Fruit fly (Drosophila melanogaster) whole organism, embryonic: ENCODE data around the gene CG43248.

Experiments
- CG11504 ChIP-seq: fragments of 200-800 bp; sonication (Bioruptor generic); optimal IDR thresholded peaks from 3 replicates; lab custom pipeline; 2019; ENCODE audit warnings: missing biosample characterization, mild to moderate bottlenecking, missing genetic modification characterization, moderate library complexity
- CG12071 ChIP-seq: fragments of 200-800 bp; sonication (Bioruptor generic); optimal IDR thresholded peaks from 3 replicates; lab custom pipeline; 2018; ENCODE audit warnings: missing biosample characterization, mild to moderate bottlenecking, missing genetic modification characterization
- CG12236 ChIP-seq: fragments of 200-800 bp; sonication (Bioruptor generic); optimal IDR thresholded peaks from 2 replicates; lab custom pipeline; 2016; ENCODE audit warnings: missing biosample characterization, missing genetic modification characterization
- CG12391 ChIP-seq: fragments of 200-800 bp; sonication (Bioruptor generic); optimal IDR thresholded peaks from 3 replicates; lab custom pipeline; 2018; ENCODE audit warnings: missing biosample characterization, mild to moderate bottlenecking, missing genetic modification characterization, moderate library complexity
- CG13123 ChIP-seq: fragments of 200-800 bp; sonication (Bioruptor generic); optimal IDR thresholded peaks from 2 replicates; lab custom pipeline; 2016; ENCODE audit warnings: missing biosample characterization, missing genetic modification characterization
- CG14014 ChIP-seq: fragments of 200-800 bp; sonication (Bioruptor generic); IDR thresholded peaks from 2 replicates; pipeline ENCODE4 v1.3.6; 2022; ENCODE audit warnings: missing biosample characterization, missing genetic modification characterization
- CG14441 ChIP-seq: fragments of 200-800 bp; sonication (Bioruptor generic); IDR thresholded peaks from 2 replicates; pipeline ENCODE4 v1.3.6; 2022; ENCODE audit warnings: missing biosample characterization, missing genetic modification characterization
- CG14710 ChIP-seq: fragments of 200-800 bp; sonication (Bioruptor generic); optimal IDR thresholded peaks from 3 replicates; lab custom pipeline; 2019; ENCODE audit warnings: missing biosample characterization, mild to moderate bottlenecking, missing genetic modification characterization, moderate library complexity
- CG1647 ChIP-seq: fragments of 200-800 bp; sonication (Bioruptor generic); optimal IDR thresholded peaks from 3 replicates; lab custom pipeline; 2016; ENCODE audit warnings: missing biosample characterization, missing genetic modification characterization
- CG16779 ChIP-seq: fragments of 200-800 bp; sonication (Bioruptor generic); IDR thresholded peaks from 2 replicates; pipeline ENCODE4 v1.3.6; 2022; ENCODE audit warnings: missing biosample characterization, missing genetic modification characterization
- CG17385 ChIP-seq: fragments of 200-800 bp; sonication (Bioruptor generic); optimal IDR thresholded peaks from 3 replicates; lab custom pipeline; 2018; ENCODE audit warnings: missing biosample characterization, mild to moderate bottlenecking, missing genetic modification characterization
- CG17829 ChIP-seq: fragments of 200-800 bp; optimal IDR thresholded peaks from 2 replicates; lab custom pipeline; 2019; ENCODE audit warnings: missing biosample characterization, mild to moderate bottlenecking, missing genetic modification characterization, moderate library complexity
- CG1792 ChIP-seq: fragments of 200-800 bp; sonication (Bioruptor generic); optimal IDR thresholded peaks from 2 replicates; lab custom pipeline; 2016; ENCODE audit warnings: missing biosample characterization, missing genetic modification characterization
- CG18599 ChIP-seq: fragments of 200-800 bp; sonication (Bioruptor generic); optimal IDR thresholded peaks from 3 replicates; lab custom pipeline; 2017; ENCODE audit warnings: missing biosample characterization, missing genetic modification characterization, mild to moderate bottlenecking, moderate library complexity, missing genetic modification reagents
- CG31365 ChIP-seq: fragments of 200-800 bp; sonication (Bioruptor generic); optimal IDR thresholded peaks from 2 replicates; lab custom pipeline; 2018; ENCODE audit warnings: missing biosample characterization, mild to moderate bottlenecking, missing genetic modification characterization
- CG34422 ChIP-seq: fragments of 200-800 bp; sonication (Bioruptor generic); IDR thresholded peaks from 3 replicates; pipeline ENCODE4 v1.3.6; 2022; ENCODE audit warnings: missing biosample characterization, missing genetic modification characterization
- CG4328 ChIP-seq: fragments of 200-800 bp; sonication (Bioruptor generic); optimal IDR thresholded peaks from 3 replicates; lab custom pipeline; 2017; ENCODE audit warnings: missing biosample characterization, missing genetic modification reagents, missing genetic modification characterization
- CG4707 ChIP-seq: fragments of 200-800 bp; sonication (Bioruptor generic); optimal IDR thresholded peaks from 2 replicates; lab custom pipeline; 2018; ENCODE audit warnings: missing biosample characterization, mild to moderate bottlenecking, missing genetic modification characterization, moderate library complexity
- CG6683 ChIP-seq: fragments of 200-800 bp; sonication (Bioruptor generic); optimal IDR thresholded peaks from 2 replicates; lab custom pipeline; 2017; ENCODE audit warnings: missing biosample characterization, mild to moderate bottlenecking, missing genetic modification characterization, missing genetic modification reagents
- CG6813 ChIP-seq: fragments of 200-800 bp; sonication (Bioruptor generic); optimal IDR thresholded peaks from 2 replicates; lab custom pipeline; 2017; ENCODE audit warnings: missing biosample characterization, missing genetic modification characterization, mild to moderate bottlenecking, moderate library complexity, missing genetic modification reagents
- CG7357 ChIP-seq: fragments of 200-800 bp; sonication (Bioruptor generic); IDR thresholded peaks from 3 replicates; pipeline ENCODE4 v1.3.6; 2022; ENCODE audit warnings: missing biosample characterization, missing genetic modification characterization
- CG7556 ChIP-seq: fragments of 200-800 bp; sonication (Bioruptor generic); optimal IDR thresholded peaks from 2 replicates; lab custom pipeline; 2017; ENCODE audit warnings: missing biosample characterization, mild to moderate bottlenecking, missing genetic modification characterization
- CG8290 ChIP-seq, 3 experiments: fragments of 200-800 bp; sonication (Bioruptor generic); optimal IDR thresholded peaks; 2 replicates each; lab custom pipeline; 2016 to 2019; ENCODE audit warnings: missing biosample characterization in 3 of 3, missing genetic modification characterization in 3 of 3, mild to moderate bottlenecking in 2 of 3, moderate library complexity in 1 of 3
- CG9215 ChIP-seq: fragments of 200-800 bp; sonication (Bioruptor generic); IDR thresholded peaks from 2 replicates; pipeline ENCODE4 v1.3.6; 2022; ENCODE audit warnings: missing biosample characterization, missing genetic modification characterization
- CG9932 ChIP-seq: fragments of 200-800 bp; sonication (Bioruptor generic); IDR thresholded peaks from 2 replicates; pipeline ENCODE4 v1.3.6; 2022; ENCODE audit warnings: missing biosample characterization, missing genetic modification characterization
- Chrac-16 ChIP-seq: fragments of 200-800 bp; sonication (Bioruptor generic); optimal IDR thresholded peaks from 3 replicates; lab custom pipeline; 2016; ENCODE audit warnings: missing biosample characterization, missing genetic modification characterization
- CrebB ChIP-seq: fragments of 200-800 bp; sonication (Bioruptor generic); optimal IDR thresholded peaks from 3 replicates; lab custom pipeline; 2018; ENCODE audit warnings: missing biosample characterization, mild to moderate bottlenecking, missing genetic modification characterization
- Dbx ChIP-seq: fragments of 200-800 bp; sonication (Bioruptor generic); IDR thresholded peaks from 3 replicates; pipeline ENCODE4 v1.3.6; 2022; ENCODE audit warnings: missing biosample characterization, missing genetic modification characterization
- Drgx ChIP-seq: fragments of 200-800 bp; sonication (Bioruptor generic); IDR thresholded peaks from 2 replicates; pipeline ENCODE4 v1.3.6; 2022; ENCODE audit warnings: missing biosample characterization, missing genetic modification characterization
- HLH3B ChIP-seq: fragments of 200-800 bp; sonication (Bioruptor generic); IDR thresholded peaks from 2 replicates; pipeline ENCODE4 v1.3.6; 2022; ENCODE audit warnings: missing biosample characterization, missing genetic modification characterization
- Hmr ChIP-seq: fragments of 200-800 bp; sonication (Bioruptor generic); optimal IDR thresholded peaks from 3 replicates; lab custom pipeline; 2017; ENCODE audit warnings: mild to moderate bottlenecking, missing biosample characterization, missing genetic modification reagents, missing genetic modification characterization
- NFAT ChIP-seq: fragments of 200-800 bp; sonication (Bioruptor generic); IDR thresholded peaks from 2 replicates; pipeline ENCODE4 v1.3.6; 2022; ENCODE audit warnings: missing biosample characterization, missing genetic modification characterization
- NfI ChIP-seq: fragments of 200-800 bp; sonication (Bioruptor generic); optimal IDR thresholded peaks from 3 replicates; lab custom pipeline; 2018; ENCODE audit warnings: missing biosample characterization, mild to moderate bottlenecking, missing genetic modification characterization, moderate library complexity
- Oli ChIP-seq: fragments of 200-800 bp; sonication (Bioruptor generic); optimal IDR thresholded peaks from 2 replicates; lab custom pipeline; 2018; ENCODE audit warnings: missing biosample characterization, mild to moderate bottlenecking, missing genetic modification characterization, moderate library complexity
- Optix ChIP-seq: fragments of 200-800 bp; sonication (Bioruptor generic); IDR thresholded peaks from 3 replicates; pipeline ENCODE4 v1.3.6; 2022; ENCODE audit warnings: missing biosample characterization, missing genetic modification characterization
- Ptx1 ChIP-seq: fragments of 200-800 bp; sonication (Bioruptor generic); IDR thresholded peaks from 2 replicates; pipeline ENCODE4 v1.3.6; 2022; ENCODE audit warnings: missing biosample characterization, missing genetic modification characterization
- Rfx ChIP-seq: fragments of 200-800 bp; sonication (Bioruptor generic); IDR thresholded peaks from 2 replicates; pipeline ENCODE4 v1.3.6; 2022; ENCODE audit warnings: missing biosample characterization, missing genetic modification characterization
- Sox100B ChIP-seq: fragments of 200-800 bp; sonication (Bioruptor generic); optimal IDR thresholded peaks from 3 replicates; lab custom pipeline; 2018; ENCODE audit warnings: missing biosample characterization, mild to moderate bottlenecking, missing genetic modification characterization
- Sox102F ChIP-seq: fragments of 200-800 bp; sonication (Bioruptor generic); optimal IDR thresholded peaks from 2 replicates; lab custom pipeline; 2018; ENCODE audit warnings: missing biosample characterization, mild to moderate bottlenecking, missing genetic modification characterization, moderate library complexity
- chm ChIP-seq: fragments of 200-800 bp; sonication (Bioruptor generic); IDR thresholded peaks from 2 replicates; pipeline ENCODE4 v1.3.6; 2022; ENCODE audit warnings: missing biosample characterization, missing genetic modification characterization
- corto ChIP-seq: fragments of 200-800 bp; sonication (Bioruptor generic); optimal IDR thresholded peaks from 2 replicates; lab custom pipeline; 2016; ENCODE audit warnings: missing biosample characterization, mild to moderate bottlenecking, missing genetic modification characterization, moderate library complexity
- grau ChIP-seq: fragments of 200-800 bp; optimal IDR thresholded peaks from 3 replicates; lab custom pipeline; 2019; ENCODE audit warnings: missing biosample characterization, mild to moderate bottlenecking, missing genetic modification characterization, moderate library complexity
- gsb-n ChIP-seq: fragments of 200-800 bp; sonication (Bioruptor generic); optimal IDR thresholded peaks from 3 replicates; lab custom pipeline; 2018; ENCODE audit warnings: missing biosample characterization, mild to moderate bottlenecking, missing genetic modification characterization
- lab ChIP-seq: fragments of 200-800 bp; sonication (Bioruptor generic); optimal IDR thresholded peaks from 3 replicates; lab custom pipeline; 2017; ENCODE audit warnings: missing biosample characterization, missing genetic modification characterization, mild to moderate bottlenecking, moderate library complexity, missing genetic modification reagents
- mld ChIP-seq: fragments of 200-800 bp; sonication (Bioruptor generic); IDR thresholded peaks from 3 replicates; pipeline ENCODE4 v1.3.6; 2022; ENCODE audit warnings: missing biosample characterization, missing genetic modification characterization; ENCODE audit not compliant: partially characterized antibody
- pum ChIP-seq: fragments of 200-800 bp; sonication (Bioruptor generic); optimal IDR thresholded peaks from 2 replicates; lab custom pipeline; 2016; ENCODE audit warnings: missing biosample characterization, missing genetic modification characterization
- unpg ChIP-seq: fragments of 200-800 bp; sonication (Bioruptor generic); optimal IDR thresholded peaks from 3 replicates; lab custom pipeline; 2018; ENCODE audit warnings: missing biosample characterization, mild to moderate bottlenecking, missing genetic modification characterization, moderate library complexity

CG43248 gene

DNA sequence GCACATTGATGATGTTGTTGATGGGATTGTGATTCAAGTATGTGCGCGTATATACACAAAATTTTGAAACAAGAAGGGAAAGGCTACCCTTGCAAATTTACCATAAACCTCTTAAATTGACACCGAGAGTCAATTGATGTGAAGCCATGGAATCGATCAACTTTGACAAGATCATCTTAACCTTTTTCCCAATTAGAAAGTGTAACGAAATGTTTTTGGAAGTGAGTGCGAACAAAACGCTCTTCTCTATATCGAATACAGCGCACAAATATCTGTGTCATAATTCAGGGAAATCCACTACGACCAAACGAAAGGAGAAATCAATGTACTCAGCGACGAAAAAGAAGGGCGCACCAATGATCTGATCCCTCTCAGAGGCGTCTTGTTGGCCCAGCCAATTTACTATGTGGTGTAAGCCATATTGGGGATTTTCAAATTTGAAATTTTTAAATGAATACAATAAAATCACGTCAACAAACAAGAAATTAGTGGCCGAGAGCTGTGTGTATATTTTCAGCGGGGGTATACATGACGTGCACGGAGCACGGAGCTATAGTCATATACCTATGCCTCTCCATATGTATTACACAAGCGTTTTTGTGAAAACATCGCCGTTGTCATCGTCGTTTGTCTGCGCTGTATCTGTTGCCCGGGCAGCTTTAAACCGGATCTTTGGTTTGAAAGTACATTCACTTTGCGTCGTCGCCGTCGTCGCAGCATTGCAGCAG lies 2.3 kb upstream of the CG43248 start (continued):
- TF ChIP-seq CG17385 (GFP tag; lab: Kevin White, UChicago), result peak; percentile 17
- 0 out of 2 replicates have a peak, but pooled peaks have one; percentile 48 for TF ChIP-seq NFAT (GFP tag; lab: Robert Waterston, UW)
- peak; percentile 61; the same call in 1 of the 2 replicates for TF ChIP-seq Drgx (GFP tag; lab: Robert Waterston, UW)
- peak; percentile 35 for TF ChIP-seq CG18599
- TF ChIP-seq CG1792, result peak; percentile 29
- no peak for TF ChIP-seq CG7556 (GFP tag; lab: Kevin White, UChicago)
- no peak for TF ChIP-seq CG14710
- TF ChIP-seq CG12236 (GFP tag; lab: Kevin White, UChicago), result peak; percentile 35
- 0 out of 3 replicates have a peak, but pooled peaks have one; percentile 8 for TF ChIP-seq CG7357 (GFP tag; lab: Robert Waterston, UW)
- peak; percentile 58 for TF ChIP-seq Sox102F (GFP tag; lab: Kevin White, UChicago)
- peak; percentile 28 for TF ChIP-seq Sox100B (GFP tag; lab: Kevin White, UChicago)
- peak; percentile 32 for TF ChIP-seq CG12391
- peak; percentile 57 for TF ChIP-seq HLH3B
- peak; percentile 3 for TF ChIP-seq corto (GFP tag; lab: Kevin White, UChicago)
- TF ChIP-seq Dbx (GFP tag; lab: Robert Waterston, UW), result no peak; the same call in 2 of the 3 replicates
- peak; percentile 36 for TF ChIP-seq NfI (GFP tag; lab: Kevin White, UChicago)
- peak; percentile 59 for TF ChIP-seq gsb-n (tag; lab: Kevin White, UChicago)
- TF ChIP-seq CG13123 (GFP tag; lab: Kevin White, UChicago), result peak; percentile 14
- TF ChIP-seq chm (GFP tag; lab: Robert Waterston, UW), result no peak
- TF ChIP-seq CG6813 (GFP tag; lab: Kevin White, UChicago), result peak; percentile 23
- TF ChIP-seq CG4707 (GFP tag; lab: Kevin White, UChicago), result peak; percentile 24
- no peak for TF ChIP-seq CG31365 (tag; lab: Kevin White, UChicago)
- TF ChIP-seq mld, result no peak
- TF ChIP-seq CG16779 (GFP tag; lab: Robert Waterston, UW), result 0 out of 2 replicates have a peak, but pooled peaks have one; percentile 3
- peak; percentile 49; the same call in 1 of the 2 replicates for TF ChIP-seq CG14441 (GFP tag; lab: Robert Waterston, UW)
- TF ChIP-seq CG11504 (tag; lab: Kevin White, UChicago), result peak; percentile 59
- peak; percentile 46 for TF ChIP-seq CG9932 (GFP tag; lab: Robert Waterston, UW)
- peak; percentile 41 for TF ChIP-seq unpg (GFP tag; lab: Kevin White, UChicago)
- TF ChIP-seq Oli, result peak; percentile 26
- TF ChIP-seq Optix (GFP tag; lab: Robert Waterston, UW), result peak; percentile 41; the same call in 1 of the 3 replicates
- no peak for TF ChIP-seq Hmr
- TF ChIP-seq pum (GFP tag; lab: Kevin White, UChicago), result peak; percentile 19
- TF ChIP-seq CrebB (tag; lab: Kevin White, UChicago), result no peak
- TF ChIP-seq Ptx1 (GFP tag; lab: Robert Waterston, UW), result peak; percentile 36; the same call in 1 of the 2 replicates
- TF ChIP-seq lab (GFP tag; lab: Kevin White, UChicago), result peak; percentile 61
- no peak for TF ChIP-seq CG6683 (GFP tag; lab: Kevin White, UChicago)
- peak; percentile 11; the same call in 1 of the 2 replicates for TF ChIP-seq CG9215
- peak; percentile 48 for TF ChIP-seq CG12071 (GFP tag; lab: Kevin White, UChicago)
- TF ChIP-seq CG14014 (GFP tag; lab: Robert Waterston, UW), result no peak
- peak; percentile 22 for TF ChIP-seq CG1647 (GFP tag; lab: Kevin White, UChicago)
- 0 out of 3 replicates have a peak, but pooled peaks have one; percentile 24 for TF ChIP-seq CG34422 (GFP tag; lab: Robert Waterston, UW)
- peak; percentile 43 for TF ChIP-seq Rfx (GFP tag; lab: Robert Waterston, UW)
- TF ChIP-seq CG17829, result peak; percentile 42
- TF ChIP-seq CG8290 (GFP tag; optimal IDR thresholded peaks at IDR 0.05; lab: Kevin White, UChicago), result no peak
- TF ChIP-seq CG8290 (tag; optimal IDR thresholded peaks at IDR 0.05; lab: Kevin White, UChicago), result peak in 1 of 2 experiments; percentile 40
- peak; percentile 12 for TF ChIP-seq CG4328 (GFP tag; lab: Kevin White, UChicago)
- TF ChIP-seq grau (tag; lab: Kevin White, UChicago), result peak; percentile 36
- peak; percentile 30 for TF ChIP-seq Chrac-16
